Fruit fly (Drosophila melanogaster): Measurements from ENCODE around the gene CG33003.

The CG33003 gene

dm6 chr2L:4375035-4376009, 25.4 kb upstream of the CG33003 start:
- no peak for TF ChIP-seq CG6254 (GFP tag; optimal IDR thresholded peaks at IDR 0.05)
- TF ChIP-seq Oaz (GFP tag; IDR thresholded peaks at IDR 0.05): no peak
- no peak for TF ChIP-seq H2.0 (GFP tag; IDR thresholded peaks at IDR 0.05)
- no peak for TF ChIP-seq Eip74EF (GFP tag; optimal IDR thresholded peaks at IDR 0.05)
- peak; percentile 50 for TF ChIP-seq Ets65A (GFP tag)
- no peak for TF ChIP-seq CG12236 (GFP tag; optimal IDR thresholded peaks at IDR 0.05)
- TF ChIP-seq E2f2 (GFP tag; IDR thresholded peaks at IDR 0.05): no peak
- no peak for TF ChIP-seq Aef1 (GFP tag; IDR thresholded peaks at IDR 0.05)
- no peak for TF ChIP-seq repo (GFP tag; optimal IDR thresholded peaks at IDR 0.05)
- no peak for TF ChIP-seq CG3065 (GFP tag; optimal IDR thresholded peaks at IDR 0.05)
- TF ChIP-seq prd (optimal IDR thresholded peaks at IDR 0.05): no peak
- TF ChIP-seq prd (GFP tag; IDR thresholded peaks at IDR 0.05): no peak
- TF ChIP-seq z (GFP tag; IDR thresholded peaks at IDR 0.05): no peak
- TF ChIP-seq pros (GFP tag; optimal IDR thresholded peaks at IDR 0.05): no peak
- no peak for TF ChIP-seq CG15269 (tag; optimal IDR thresholded peaks at IDR 0.05)
- TF ChIP-seq scrt (GFP tag; optimal IDR thresholded peaks at IDR 0.05): no peak
- TF ChIP-seq CG6689 (GFP tag; IDR thresholded peaks at IDR 0.05): no peak
- TF ChIP-seq CG2889 (GFP tag; IDR thresholded peaks at IDR 0.05): no peak
- no peak for TF ChIP-seq CG17361 (GFP tag; IDR thresholded peaks at IDR 0.05)
- TF ChIP-seq CG15011 (GFP tag; optimal IDR thresholded peaks at IDR 0.05): no peak
- no peak for TF ChIP-seq CG4820 (GFP tag; optimal IDR thresholded peaks at IDR 0.05)
- TF ChIP-seq vfl (GFP tag; optimal IDR thresholded peaks at IDR 0.05): no peak
- no peak for TF ChIP-seq Elba2 (GFP tag; optimal IDR thresholded peaks at IDR 0.05)
- TF ChIP-seq CG12104 (GFP tag; optimal IDR thresholded peaks at IDR 0.05): no peak
- peak; percentile 6 for TF ChIP-seq MTF-1 (GFP tag; optimal IDR thresholded peaks at IDR 0.05; ENCODE audit: borderline replicate concordance)
- no peak for TF ChIP-seq slbo (GFP tag; IDR thresholded peaks at IDR 0.05)
- peak; percentile 4 for TF ChIP-seq CG10209 (GFP tag; optimal IDR thresholded peaks at IDR 0.05)
- TF ChIP-seq Side (GFP tag; optimal IDR thresholded peaks at IDR 0.05): no peak
- TF ChIP-seq btn (GFP tag; optimal IDR thresholded peaks at IDR 0.05): no peak
- no peak for TF ChIP-seq insv (GFP tag; optimal IDR thresholded peaks at IDR 0.05)
- no peak for TF ChIP-seq eyg (GFP tag; optimal IDR thresholded peaks at IDR 0.05)
- no peak for TF ChIP-seq salm (tag; optimal IDR thresholded peaks at IDR 0.05)
- no peak for TF ChIP-seq Oli (tag; optimal IDR thresholded peaks at IDR 0.05)
- TF ChIP-seq CkIIα-i1 (GFP tag; IDR thresholded peaks at IDR 0.05): no peak
- no peak for TF ChIP-seq psq (GFP tag; optimal IDR thresholded peaks at IDR 0.05)
- no peak for TF ChIP-seq Hmr (GFP tag; optimal IDR thresholded peaks at IDR 0.05)
- no peak for TF ChIP-seq ems (GFP tag; optimal IDR thresholded peaks at IDR 0.05)
- no peak for TF ChIP-seq Lpt (GFP tag; optimal IDR thresholded peaks at IDR 0.05)
- no peak for TF ChIP-seq Nf-YC (tag; optimal IDR thresholded peaks at IDR 0.05)
- TF ChIP-seq ara (GFP tag; IDR thresholded peaks at IDR 0.05): no peak
- TF ChIP-seq CG15514 (GFP tag; optimal IDR thresholded peaks at IDR 0.05): no peak
- TF ChIP-seq nau (GFP tag; optimal IDR thresholded peaks at IDR 0.05): peak; percentile 12
- no peak for TF ChIP-seq CG17186 (GFP tag; optimal IDR thresholded peaks at IDR 0.05)
- TF ChIP-seq cato (GFP tag; optimal IDR thresholded peaks at IDR 0.05; ENCODE audit: borderline replicate concordance): no peak
- no peak for TF ChIP-seq emc (GFP tag; optimal IDR thresholded peaks at IDR 0.05)
- TF ChIP-seq pzg (GFP tag; optimal IDR thresholded peaks at IDR 0.05): no peak
- TF ChIP-seq ac (GFP tag; optimal IDR thresholded peaks at IDR 0.05): peak; percentile 89
- TF ChIP-seq B-H2 (GFP tag; optimal IDR thresholded peaks at IDR 0.05): no peak
- peak in 1 of 2 experiments; percentile 6 for TF ChIP-seq Pdp1 (GFP tag; optimal IDR thresholded peaks at IDR 0.05)
- TF ChIP-seq CG10565 (GFP tag; optimal IDR thresholded peaks at IDR 0.05): no peak
